Worm (Caenorhabditis elegans) whole organism, L4 larva: ENCODE data around the gene F31B12.4.

Experiments used
- T20F7.1 ChIP-seq: fragments of 200-800 bp; sonication (Bioruptor generic); optimal IDR thresholded peaks from 2 replicates; lab custom pipeline; 2018; ENCODE audit warnings: mild to moderate bottlenecking, missing genetic modification characterization, missing compliant biosample characterization
- T26A8.4 ChIP-seq: fragments of 200-800 bp; sonication (Bioruptor generic); IDR thresholded peaks from 2 replicates; pipeline ENCODE4 v1.3.6; 2022; ENCODE audit warnings: missing genetic modification characterization, missing compliant biosample characterization
- Y75B8A.6 ChIP-seq: fragments of 200-800 bp; sonication (Bioruptor generic); IDR thresholded peaks from 2 replicates; pipeline ENCODE4 v1.3.6; 2022; ENCODE audit warnings: missing genetic modification reagents, missing genetic modification characterization, missing compliant biosample characterization
- ZK337.2 ChIP-seq: fragments of 200-800 bp; sonication (Bioruptor generic); IDR thresholded peaks from 2 replicates; pipeline ENCODE4 v1.3.6; 2022; ENCODE audit warnings: missing genetic modification reagents, missing genetic modification characterization, missing compliant biosample characterization
- ama-1 ChIP-seq: fragments of 150-350 bp; optimal IDR thresholded peaks from 2 replicates; lab custom pipeline; 2014; ENCODE audit warnings: inconsistent platforms, mixed read lengths
- ceh-20 ChIP-seq: fragments of 200-800 bp; sonication (Bioruptor generic); IDR thresholded peaks from 2 replicates; pipeline ENCODE4 v1.3.6; 2022; ENCODE audit warnings: missing genetic modification reagents, missing genetic modification characterization, missing compliant biosample characterization
- ceh-28 ChIP-seq: fragments of 150-350 bp; optimal IDR thresholded peaks from 2 replicates; lab custom pipeline; 2014; ENCODE audit warnings: missing biosample characterization, missing genetic modification reagents, missing genetic modification characterization
- ceh-44 ChIP-seq: fragments of 200-800 bp; sonication (Bioruptor generic); IDR thresholded peaks from 2 replicates; pipeline ENCODE4 v1.3.6; 2022; ENCODE audit warnings: missing genetic modification reagents, missing genetic modification characterization, missing compliant biosample characterization
- ces-1 ChIP-seq: fragments of 150-350 bp; sonication (generic microtip); optimal IDR thresholded peaks from 4 replicates; lab custom pipeline; 2014; ENCODE audit warnings: missing biosample characterization, missing genetic modification reagents, missing genetic modification characterization
- ctbp-1 ChIP-seq: fragments of 200-800 bp; sonication (Bioruptor generic); IDR thresholded peaks from 2 replicates; pipeline ENCODE4 v1.3.6; 2022; ENCODE audit warnings: missing genetic modification reagents, missing genetic modification characterization, missing compliant biosample characterization
- daf-16 ChIP-seq, 3 experiments: sonication (generic microtip); optimal IDR thresholded peaks; 2 replicates each; lab custom pipeline; 2016 to 2017; ENCODE audit warnings: missing genetic modification characterization in 3 of 3, missing genetic modification reagents in 3 of 3, mild to moderate bottlenecking in 2 of 3, missing compliant biosample characterization in 2 of 3, missing biosample characterization in 1 of 3, moderate library complexity in 1 of 3
- dmd-6 ChIP-seq: fragments of 200-800 bp; sonication (Bioruptor generic); IDR thresholded peaks from 2 replicates; pipeline ENCODE4 v1.3.6; 2022; ENCODE audit warnings: missing genetic modification reagents, missing genetic modification characterization, missing compliant biosample characterization
- duxl-1 ChIP-seq: sonication (generic microtip); optimal IDR thresholded peaks from 2 replicates; lab custom pipeline; 2016; ENCODE audit warnings: mild to moderate bottlenecking, missing genetic modification characterization, moderate library complexity, missing compliant biosample characterization; ENCODE audit not compliant: poor library complexity
- dve-1 ChIP-seq: sonication (generic microtip); optimal IDR thresholded peaks from 2 replicates; lab custom pipeline; 2017; ENCODE audit warnings: antibody characterized with exemption, mild to moderate bottlenecking, missing genetic modification characterization, missing compliant biosample characterization; ENCODE audit not compliant: insufficient read depth
- egl-27 ChIP-seq: sonication (generic microtip); optimal IDR thresholded peaks from 3 replicates; lab custom pipeline; 2017; ENCODE audit warnings: missing biosample characterization, missing genetic modification reagents, missing genetic modification characterization
- fkh-10 ChIP-seq: fragments of 150-350 bp; optimal IDR thresholded peaks from 2 replicates; lab custom pipeline; 2014; ENCODE audit warnings: missing biosample characterization, missing genetic modification reagents, missing genetic modification characterization
- gei-8 ChIP-seq: fragments of 200-800 bp; sonication (Bioruptor generic); optimal IDR thresholded peaks from 2 replicates; lab custom pipeline; 2018; ENCODE audit warnings: mild to moderate bottlenecking, missing genetic modification characterization, missing compliant biosample characterization
- hif-1 ChIP-seq, 2 experiments: sonication (generic microtip); optimal IDR thresholded peaks; 2 replicates each; lab custom pipeline; 2016 to 2017; ENCODE audit warnings: missing compliant biosample characterization in 2 of 2, missing genetic modification characterization in 2 of 2, missing genetic modification reagents in 2 of 2, missing genotype in 2 of 2, mild to moderate bottlenecking in 1 of 2
- hmg-1.1 ChIP-seq: fragments of 200-800 bp; sonication (Bioruptor generic); IDR thresholded peaks from 2 replicates; pipeline ENCODE4 v1.3.6; 2022; ENCODE audit warnings: missing genetic modification reagents, missing genetic modification characterization, missing compliant biosample characterization
- lin-1 ChIP-seq: fragments of 200-800 bp; sonication (Bioruptor generic); IDR thresholded peaks from 2 replicates; pipeline ENCODE4 v1.3.6; 2022; ENCODE audit warnings: missing genetic modification reagents, missing genetic modification characterization, missing compliant biosample characterization
- lin-13 ChIP-seq: fragments of 150-350 bp; optimal IDR thresholded peaks from 2 replicates; lab custom pipeline; 2014; ENCODE audit warnings: missing biosample characterization, missing genetic modification reagents, missing genetic modification characterization
- lsy-2 ChIP-seq, 2 experiments: fragments of 150-350 bp in 1 of 2; sonication (generic microtip) in 1 of 2; optimal IDR thresholded peaks; 2 replicates each; lab custom pipeline; 2014 to 2017; ENCODE audit warnings: missing biosample characterization in 2 of 2, missing genetic modification characterization in 2 of 2
- madf-5 ChIP-seq, 2 experiments: fragments of 200-800 bp; sonication (Bioruptor generic); IDR thresholded peaks; 2 replicates each; pipeline ENCODE4 v1.3.6; 2022; ENCODE audit warnings: missing compliant biosample characterization in 2 of 2, missing genetic modification characterization in 2 of 2
- mdl-1 ChIP-seq, 2 experiments: fragments of 150-350 bp in 1 of 2; sonication (generic microtip) in 1 of 2; optimal IDR thresholded peaks; 2 replicates each; lab custom pipeline; 2014 to 2017; ENCODE audit warnings: missing biosample characterization in 2 of 2, missing genetic modification characterization in 2 of 2
- mes-2 ChIP-seq: sonication (generic microtip); optimal IDR thresholded peaks from 2 replicates; lab custom pipeline; 2016; ENCODE audit warnings: missing genotype, mild to moderate bottlenecking, missing genetic modification characterization, missing compliant biosample characterization; ENCODE audit not compliant: poor library complexity, severe bottlenecking
- mxl-2 ChIP-seq: fragments of 200-800 bp; sonication (Bioruptor generic); conservative IDR thresholded peaks from 2 replicates; pipeline ENCODE4 v1.3.6; 2022; ENCODE audit warnings: missing genetic modification reagents, missing genetic modification characterization, missing compliant biosample characterization
- nhr-10 ChIP-seq: fragments of 150-350 bp; optimal IDR thresholded peaks from 2 replicates; lab custom pipeline; 2014; ENCODE audit warnings: missing biosample characterization, missing genetic modification characterization
- nhr-11 ChIP-seq: fragments of 150-350 bp; optimal IDR thresholded peaks from 2 replicates; lab custom pipeline; 2014; ENCODE audit warnings: missing biosample characterization, missing genetic modification characterization
- nhr-237 ChIP-seq: sonication (generic microtip); optimal IDR thresholded peaks from 2 replicates; lab custom pipeline; 2017; ENCODE audit warnings: missing biosample characterization, missing genetic modification characterization
- nhr-25 ChIP-seq: sonication (generic microtip); optimal IDR thresholded peaks from 2 replicates; lab custom pipeline; 2017; ENCODE audit warnings: missing genetic modification characterization, mild to moderate bottlenecking, missing compliant biosample characterization, antibody characterized with exemption, moderate library complexity, borderline replicate concordance; ENCODE audit not compliant: insufficient read depth
- nhr-28 ChIP-seq: fragments of 150-350 bp; optimal IDR thresholded peaks from 2 replicates; lab custom pipeline; 2014; ENCODE audit warnings: missing biosample characterization, missing genetic modification characterization
- nhr-42 ChIP-seq: fragments of 200-800 bp; sonication (Bioruptor generic); IDR thresholded peaks from 2 replicates; pipeline ENCODE4 v1.3.6; 2022; ENCODE audit warnings: missing genetic modification characterization, missing compliant biosample characterization
- nhr-48 ChIP-seq: sonication (generic microtip); optimal IDR thresholded peaks from 2 replicates; lab custom pipeline; 2016; ENCODE audit warnings: mild to moderate bottlenecking, missing genetic modification characterization, missing compliant biosample characterization
- nhr-6 ChIP-seq: fragments of 150-350 bp; optimal IDR thresholded peaks from 2 replicates; lab custom pipeline; 2014; ENCODE audit warnings: missing biosample characterization, missing genetic modification characterization
- nhr-76 ChIP-seq: fragments of 150-350 bp; optimal IDR thresholded peaks from 2 replicates; lab custom pipeline; 2014; ENCODE audit warnings: missing biosample characterization, missing genetic modification characterization
- nhr-77 ChIP-seq: fragments of 150-350 bp; optimal IDR thresholded peaks from 2 replicates; lab custom pipeline; 2014; ENCODE audit warnings: missing biosample characterization, missing genetic modification characterization
- pha-4 ChIP-seq, 2 experiments: fragments of 150-350 bp in 1 of 2; fragments of 200-800 bp in 1 of 2; sonication (Bioruptor generic) in 1 of 2; IDR thresholded peaks in 1 of 2; optimal IDR thresholded peaks in 1 of 2; 2 replicates each; pipeline versions ENCODE4 v1.3.6 to Lab custom; 2014 to 2022; ENCODE audit warnings: missing genetic modification characterization in 2 of 2, missing genetic modification reagents in 2 of 2, missing biosample characterization in 1 of 2, missing compliant biosample characterization in 1 of 2
- php-3 ChIP-seq: fragments of 200-800 bp; sonication (Bioruptor generic); IDR thresholded peaks from 2 replicates; pipeline ENCODE4 v1.3.6; 2022; ENCODE audit warnings: missing genetic modification reagents, missing genetic modification characterization, missing compliant biosample characterization
- pqm-1 ChIP-seq: sonication (generic microtip); optimal IDR thresholded peaks from 2 replicates; lab custom pipeline; 2017; ENCODE audit warnings: missing biosample characterization, missing genetic modification characterization
- rbr-2 ChIP-seq: sonication (generic microtip); optimal IDR thresholded peaks from 2 replicates; lab custom pipeline; 2016; ENCODE audit warnings: missing genotype, missing genetic modification characterization, missing compliant biosample characterization
- sdz-12 ChIP-seq: fragments of 200-800 bp; sonication (Bioruptor generic); optimal IDR thresholded peaks from 2 replicates; lab custom pipeline; 2018; ENCODE audit warnings: mild to moderate bottlenecking, missing genetic modification characterization, missing compliant biosample characterization
- tra-1 ChIP-seq: fragments of 200-800 bp; sonication (Bioruptor generic); IDR thresholded peaks from 2 replicates; pipeline ENCODE4 v1.3.6; 2022; ENCODE audit warnings: missing genetic modification reagents, missing genetic modification characterization, missing compliant biosample characterization
- unc-130 ChIP-seq: sonication (generic microtip); optimal IDR thresholded peaks from 2 replicates; lab custom pipeline; 2016; ENCODE audit warnings: missing genetic modification reagents, missing genetic modification characterization, missing compliant biosample characterization
- unc-62 ChIP-seq, 3 experiments: fragments of 150-350 bp in 1 of 3; sonication (generic microtip); optimal IDR thresholded peaks in 2 of 3; peaks in 1 of 3; 1 replicate in 1 of 3; 2 replicates in 2 of 3; lab custom pipeline; 2014 to 2017; ENCODE audit warnings: missing biosample characterization in 3 of 3, missing genetic modification characterization in 3 of 3, missing genetic modification reagents in 3 of 3, missing genotype in 1 of 3
- ztf-11 ChIP-seq: fragments of 150-350 bp; optimal IDR thresholded peaks from 2 replicates; lab custom pipeline; 2014; ENCODE audit warnings: missing biosample characterization, missing genetic modification characterization

F31B12.4 gene

ce11 chrX:10770988-10771496 lies 33.5 kb upstream of the F31B12.4 start (continued):
- peak; percentile 80 for TF ChIP-seq fkh-10 (GFP tag; lab: Kevin White, UChicago)
- TF ChIP-seq lin-13 (GFP tag; lab: Kevin White, UChicago): peak; percentile 46
- no peak for TF ChIP-seq ceh-28
- TF ChIP-seq nhr-237 (tag; lab: Kevin White, UChicago): no peak
- peak; percentile 84 for TF ChIP-seq mxl-2 (GFP tag; lab: Robert Waterston, UW)
- TF ChIP-seq T26A8.4: 0 out of 2 replicates have a peak, but pooled peaks have one; percentile 28
- peak in 1 of 2 experiments; percentile 100 for TF ChIP-seq unc-62 (GFP tag; optimal IDR thresholded peaks at IDR 0.05 in 1 of 2; lab: Kevin White, UChicago)
- TF ChIP-seq unc-62 (tag; optimal IDR thresholded peaks at IDR 0.05; lab: Kevin White, UChicago): no peak
- no peak for TF ChIP-seq unc-130
- TF ChIP-seq nhr-6: no peak
- peak; percentile 93 for TF ChIP-seq dmd-6 (GFP tag; lab: Robert Waterston, UW)
- TF ChIP-seq sdz-12 (GFP tag; lab: Kevin White, UChicago): no peak
- no peak for TF ChIP-seq ZK337.2 (GFP tag; lab: Robert Waterston, UW)
- peak; percentile 71; the same call in 1 of the 2 replicates for TF ChIP-seq lin-1 (GFP tag; lab: Robert Waterston, UW)
- no peak for TF ChIP-seq nhr-42 (GFP tag; lab: Robert Waterston, UW)
- no peak for TF ChIP-seq ceh-44
- TF ChIP-seq lsy-2 (tag; optimal IDR thresholded peaks at IDR 0.05; lab: Kevin White, UChicago): peak; percentile 73 to 85
- peak; percentile 62 to 91 for TF ChIP-seq mdl-1 (tag; optimal IDR thresholded peaks at IDR 0.05; lab: Kevin White, UChicago)
- TF ChIP-seq rbr-2 (tag; lab: Kevin White, UChicago): peak; percentile 86
- peak; percentile 70 for TF ChIP-seq pha-4 (GFP tag; IDR thresholded peaks at IDR 0.05; lab: Robert Waterston, UW)
- TF ChIP-seq pha-4 (tag; optimal IDR thresholded peaks at IDR 0.05; lab: Kevin White, UChicago): peak; percentile 78
- TF ChIP-seq ces-1 (GFP tag; lab: Kevin White, UChicago): peak; percentile 56
- no peak for TF ChIP-seq php-3

DNA sequence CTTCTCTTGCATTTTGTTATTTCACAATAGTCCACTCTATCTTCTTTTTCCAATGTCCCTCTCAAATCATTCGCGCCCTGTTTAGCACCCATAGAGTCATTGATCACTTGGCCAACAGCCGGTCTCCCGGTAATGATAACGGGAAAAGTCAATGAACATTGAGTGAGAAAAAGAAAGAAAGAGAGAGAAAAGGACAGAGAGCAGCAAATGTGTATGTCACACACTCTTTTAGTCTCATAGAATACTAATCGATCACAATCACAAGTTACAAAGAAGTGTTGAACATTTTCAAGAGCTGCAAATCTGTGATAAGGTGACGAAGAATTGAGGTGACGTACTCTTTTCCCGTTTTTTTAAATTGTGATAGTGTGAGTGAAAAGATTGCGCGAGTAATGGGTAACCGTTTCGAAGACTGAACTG lies 32.4 kb upstream of the F31B12.4 start:
- peak; percentile 59 for TF ChIP-seq mes-2 (tag; lab: Kevin White, UChicago)
- peak; percentile 90 for TF ChIP-seq nhr-77 (tag; lab: Kevin White, UChicago)
- peak; percentile 12 for TF ChIP-seq ama-1 (lab: Kevin White, UChicago)
- TF ChIP-seq daf-16 (GFP tag; optimal IDR thresholded peaks at IDR 0.05; lab: Kevin White, UChicago): peak; percentile 26 to 47
- TF ChIP-seq daf-16 (tag; optimal IDR thresholded peaks at IDR 0.05; lab: Kevin White, UChicago): peak; percentile 88
- TF ChIP-seq nhr-76 (tag; lab: Kevin White, UChicago): peak; percentile 24
- TF ChIP-seq egl-27 (tag; lab: Kevin White, UChicago): no peak
- TF ChIP-seq mdl-1 (tag; optimal IDR thresholded peaks at IDR 0.05; lab: Kevin White, UChicago): peak in 1 of 2 experiments; percentile 69
- TF ChIP-seq nhr-11 (tag; lab: Kevin White, UChicago): peak; percentile 74
- peak; percentile 53 for TF ChIP-seq php-3
- peak; percentile 39; the same call in 1 of the 2 replicates for TF ChIP-seq hmg-1.1
- TF ChIP-seq ceh-28: peak; percentile 57
- no peak for TF ChIP-seq duxl-1 (tag; lab: Kevin White, UChicago)
- TF ChIP-seq nhr-48: peak; percentile 74
- peak in 1 of 2 experiments; percentile 45 for TF ChIP-seq hif-1 (tag; optimal IDR thresholded peaks at IDR 0.05; lab: Kevin White, UChicago)
- peak; percentile 47 for TF ChIP-seq T26A8.4
- 0 out of 2 replicates have a peak, but pooled peaks have one; percentile 9 for TF ChIP-seq ctbp-1 (GFP tag; lab: Robert Waterston, UW)
- peak; percentile 78; the same call in 1 of the 2 replicates for TF ChIP-seq tra-1 (GFP tag; lab: Robert Waterston, UW)
- peak; percentile 92 for TF ChIP-seq nhr-28 (tag; lab: Kevin White, UChicago)
- peak; percentile 13 for TF ChIP-seq rbr-2 (tag; lab: Kevin White, UChicago)
- peak; percentile 94 for TF ChIP-seq pqm-1 (tag; lab: Kevin White, UChicago)
- TF ChIP-seq ceh-20 (GFP tag; lab: Robert Waterston, UW): 0 out of 2 replicates have a peak, but pooled peaks have one; percentile 38
- TF ChIP-seq madf-5 (GFP tag; IDR thresholded peaks at IDR 0.05; lab: Robert Waterston, UW): no peak
- peak; percentile 90 for TF ChIP-seq nhr-10 (tag; lab: Kevin White, UChicago)
- TF ChIP-seq Y75B8A.6 (GFP tag; lab: Robert Waterston, UW): 0 out of 2 replicates have a peak, but pooled peaks have one; percentile 6
- no peak for TF ChIP-seq nhr-237 (tag; lab: Kevin White, UChicago)
- no peak for TF ChIP-seq ceh-44
- peak; percentile 94 for TF ChIP-seq dve-1
- peak; percentile 31 for TF ChIP-seq T20F7.1 (GFP tag; lab: Kevin White, UChicago)
- peak; percentile 48 for TF ChIP-seq gei-8
- peak; percentile 57 for TF ChIP-seq nhr-25 (tag; lab: Kevin White, UChicago)
- TF ChIP-seq ztf-11 (tag; lab: Kevin White, UChicago): no peak
